Fruit fly (Drosophila melanogaster) whole organism, embryonic: ENCODE measurements around the gene Chro.
A peak's percentile ranks its signal among the peaks of the same experiment; 100 is the strongest.

ENCODE experiments used
- Ada2b ChIP-seq: fragments of 200-800 bp; sonication (Bioruptor generic); IDR thresholded peaks from 2 replicates; pipeline ENCODE4 v1.3.6; 2022; ENCODE audit warnings: missing biosample characterization, missing genetic modification characterization
- Antp ChIP-seq: fragments of 200-800 bp; sonication (Bioruptor generic); optimal IDR thresholded peaks from 3 replicates; lab custom pipeline; 2016; ENCODE audit warnings: missing biosample characterization, missing genetic modification characterization
- Asciz ChIP-seq: fragments of 200-800 bp; sonication (Bioruptor generic); optimal IDR thresholded peaks from 2 replicates; lab custom pipeline; 2017; ENCODE audit warnings: missing biosample characterization, mild to moderate bottlenecking, missing genetic modification characterization, missing genetic modification reagents
- B-H2 ChIP-seq: fragments of 200-800 bp; sonication (Bioruptor generic); optimal IDR thresholded peaks from 2 replicates; lab custom pipeline; 2018; ENCODE audit warnings: missing biosample characterization, mild to moderate bottlenecking, missing genetic modification characterization
- Bdp1 ChIP-seq: fragments of 200-800 bp; sonication (Bioruptor generic); optimal IDR thresholded peaks from 3 replicates; lab custom pipeline; 2016; ENCODE audit warnings: missing biosample characterization, missing genetic modification characterization
- CG10462 ChIP-seq: fragments of 200-800 bp; sonication (Bioruptor generic); optimal IDR thresholded peaks from 2 replicates; lab custom pipeline; 2016; ENCODE audit warnings: missing biosample characterization, missing genetic modification characterization
- CG10959 ChIP-seq: fragments of 200-800 bp; sonication (Bioruptor generic); IDR thresholded peaks from 2 replicates; pipeline ENCODE4 v1.3.6; 2022; ENCODE audit warnings: missing biosample characterization, missing genetic modification characterization
- CG14014 ChIP-seq: fragments of 200-800 bp; sonication (Bioruptor generic); IDR thresholded peaks from 2 replicates; pipeline ENCODE4 v1.3.6; 2022; ENCODE audit warnings: missing biosample characterization, missing genetic modification characterization
- CG15269 ChIP-seq: fragments of 200-800 bp; sonication (Bioruptor generic); optimal IDR thresholded peaks from 2 replicates; lab custom pipeline; 2018; ENCODE audit warnings: missing biosample characterization, mild to moderate bottlenecking, missing genetic modification characterization, moderate library complexity
- CG1603 ChIP-seq: fragments of 200-800 bp; sonication (Bioruptor generic); optimal IDR thresholded peaks from 2 replicates; lab custom pipeline; 2019; ENCODE audit warnings: missing biosample characterization, mild to moderate bottlenecking, missing genetic modification characterization, moderate library complexity
- CG17328 ChIP-seq: fragments of 200-800 bp; sonication (Bioruptor generic); IDR thresholded peaks from 2 replicates; pipeline ENCODE4 v1.3.6; 2022; ENCODE audit warnings: missing biosample characterization, missing genetic modification characterization
- CG17361 ChIP-seq: fragments of 200-800 bp; sonication (Bioruptor generic); IDR thresholded peaks from 3 replicates; pipeline ENCODE4 v1.3.6; 2022; ENCODE audit warnings: missing biosample characterization, missing genetic modification characterization
- CG18599 ChIP-seq: fragments of 200-800 bp; sonication (Bioruptor generic); optimal IDR thresholded peaks from 3 replicates; lab custom pipeline; 2017; ENCODE audit warnings: missing biosample characterization, missing genetic modification characterization, mild to moderate bottlenecking, moderate library complexity, missing genetic modification reagents
- CG4707 ChIP-seq: fragments of 200-800 bp; sonication (Bioruptor generic); optimal IDR thresholded peaks from 2 replicates; lab custom pipeline; 2018; ENCODE audit warnings: missing biosample characterization, mild to moderate bottlenecking, missing genetic modification characterization, moderate library complexity
- CG6272 ChIP-seq: fragments of 200-800 bp; sonication (Bioruptor generic); IDR thresholded peaks from 2 replicates; pipeline ENCODE4 v1.3.6; 2022; ENCODE audit warnings: missing biosample characterization, missing genetic modification characterization
- CG6689 ChIP-seq: fragments of 200-800 bp; sonication (Bioruptor generic); IDR thresholded peaks from 2 replicates; pipeline ENCODE4 v1.3.6; 2022; ENCODE audit warnings: missing biosample characterization, missing genetic modification characterization
- CG8281 ChIP-seq: fragments of 200-800 bp; sonication (Bioruptor generic); optimal IDR thresholded peaks from 2 replicates; lab custom pipeline; 2018; ENCODE audit warnings: missing biosample characterization, mild to moderate bottlenecking, missing genetic modification characterization, moderate library complexity
- CG8290 ChIP-seq, 3 experiments: fragments of 200-800 bp; sonication (Bioruptor generic); optimal IDR thresholded peaks; 2 replicates each; lab custom pipeline; 2016 to 2019; ENCODE audit warnings: missing biosample characterization in 3 of 3, missing genetic modification characterization in 3 of 3, mild to moderate bottlenecking in 2 of 3, moderate library complexity in 1 of 3
- CHES-1-like ChIP-seq: fragments of 200-800 bp; sonication (Bioruptor generic); optimal IDR thresholded peaks from 2 replicates; lab custom pipeline; 2016; ENCODE audit warnings: missing biosample characterization, missing genetic modification characterization
- Deaf1 ChIP-seq: fragments of 200-800 bp; optimal IDR thresholded peaks from 3 replicates; lab custom pipeline; 2019; ENCODE audit warnings: missing biosample characterization, mild to moderate bottlenecking, missing genetic modification characterization, moderate library complexity
- Eip74EF ChIP-seq, 2 experiments: fragments of 200-800 bp in 1 of 2; fragments of >200 bp in 1 of 2; sonication (Bioruptor generic) in 1 of 2; optimal IDR thresholded peaks; 2 replicates each; lab custom pipeline; 2017 to 2019; ENCODE audit warnings: missing biosample characterization in 2 of 2, missing genetic modification characterization in 2 of 2, mild to moderate bottlenecking in 1 of 2, moderate library complexity in 1 of 2
- Elba2 ChIP-seq: fragments of 200-800 bp; sonication (Bioruptor generic); optimal IDR thresholded peaks from 3 replicates; lab custom pipeline; 2016; ENCODE audit warnings: missing biosample characterization, missing genetic modification characterization
- HHEX ChIP-seq: fragments of 200-800 bp; sonication (Bioruptor generic); optimal IDR thresholded peaks from 3 replicates; lab custom pipeline; 2017; ENCODE audit warnings: missing biosample characterization, mild to moderate bottlenecking, missing genetic modification characterization, missing genetic modification reagents
- HLH54F ChIP-seq: fragments of 200-800 bp; sonication (Bioruptor generic); optimal IDR thresholded peaks from 3 replicates; lab custom pipeline; 2016; ENCODE audit warnings: missing biosample characterization, missing genetic modification characterization
- HmgZ ChIP-seq: fragments of 200-800 bp; sonication (Bioruptor generic); optimal IDR thresholded peaks from 2 replicates; lab custom pipeline; 2018; ENCODE audit warnings: missing biosample characterization, mild to moderate bottlenecking, missing genetic modification characterization
- Six4 ChIP-seq: fragments of 200-800 bp; sonication (Bioruptor generic); optimal IDR thresholded peaks from 2 replicates; lab custom pipeline; 2016; ENCODE audit warnings: missing biosample characterization, missing genetic modification characterization
- Sox100B ChIP-seq: fragments of 200-800 bp; sonication (Bioruptor generic); optimal IDR thresholded peaks from 3 replicates; lab custom pipeline; 2018; ENCODE audit warnings: missing biosample characterization, mild to moderate bottlenecking, missing genetic modification characterization
- ase ChIP-seq: fragments of 200-800 bp; sonication (Bioruptor generic); IDR thresholded peaks from 3 replicates; pipeline ENCODE4 v1.3.6; 2022; ENCODE audit warnings: missing biosample characterization, missing genetic modification characterization
- da ChIP-seq: fragments of 200-800 bp; sonication (Bioruptor generic); optimal IDR thresholded peaks from 2 replicates; lab custom pipeline; 2016; ENCODE audit warnings: missing biosample characterization, missing genetic modification characterization
- gem ChIP-seq: fragments of 200-800 bp; sonication (Bioruptor generic); optimal IDR thresholded peaks from 2 replicates; lab custom pipeline; 2019; ENCODE audit warnings: missing biosample characterization, mild to moderate bottlenecking, missing genetic modification characterization, moderate library complexity
- hkb ChIP-seq, 2 experiments: fragments of 200-800 bp in 1 of 2; fragments of >200 bp in 1 of 2; sonication (Bioruptor generic) in 1 of 2; IDR thresholded peaks in 1 of 2; optimal IDR thresholded peaks in 1 of 2; 2 replicates each; pipeline versions ENCODE4 v1.3.6 to Lab custom; 2017 to 2022; ENCODE audit warnings: missing biosample characterization in 1 of 2, missing genetic modification characterization in 1 of 2
- hth ChIP-seq: fragments of >200 bp; optimal IDR thresholded peaks from 2 replicates; lab custom pipeline; 2017; ENCODE audit warnings: inconsistent platforms
- insv ChIP-seq, 2 experiments: fragments of 200-800 bp; sonication (Bioruptor generic); optimal IDR thresholded peaks; 3 replicates each; lab custom pipeline; 2016 to 2018; ENCODE audit warnings: missing biosample characterization in 2 of 2, missing genetic modification characterization in 2 of 2
- jing ChIP-seq: fragments of 200-800 bp; sonication (Bioruptor generic); optimal IDR thresholded peaks from 2 replicates; lab custom pipeline; 2018; ENCODE audit warnings: missing biosample characterization, mild to moderate bottlenecking, missing genetic modification characterization
- kay ChIP-seq: fragments of 200-800 bp; sonication (Bioruptor generic); optimal IDR thresholded peaks from 2 replicates; lab custom pipeline; 2016; ENCODE audit warnings: missing biosample characterization, missing genetic modification characterization
- lbe ChIP-seq: fragments of 200-800 bp; sonication (Bioruptor generic); optimal IDR thresholded peaks from 2 replicates; lab custom pipeline; 2016; ENCODE audit warnings: missing biosample characterization, mild to moderate bottlenecking, missing genetic modification characterization
- mld ChIP-seq: fragments of 200-800 bp; sonication (Bioruptor generic); IDR thresholded peaks from 3 replicates; pipeline ENCODE4 v1.3.6; 2022; ENCODE audit warnings: missing biosample characterization, missing genetic modification characterization; ENCODE audit not compliant: partially characterized antibody
- nmo ChIP-seq: fragments of 200-800 bp; sonication (Bioruptor generic); optimal IDR thresholded peaks from 2 replicates; lab custom pipeline; 2018; ENCODE audit warnings: missing biosample characterization, mild to moderate bottlenecking, missing genetic modification characterization, moderate library complexity
- onecut ChIP-seq: fragments of 200-800 bp; sonication (Bioruptor generic); IDR thresholded peaks from 2 replicates; pipeline ENCODE4 v1.3.6; 2022; ENCODE audit warnings: missing biosample characterization, missing genetic modification characterization
- org-1 ChIP-seq: fragments of 200-800 bp; sonication (Bioruptor generic); optimal IDR thresholded peaks from 2 replicates; lab custom pipeline; 2017; ENCODE audit warnings: missing biosample characterization, missing genetic modification characterization
- p53 ChIP-seq: fragments of 200-800 bp; sonication (Bioruptor generic); optimal IDR thresholded peaks from 2 replicates; lab custom pipeline; 2016; ENCODE audit warnings: missing biosample characterization, missing genetic modification characterization
- rib ChIP-seq: fragments of 200-800 bp; sonication (Bioruptor generic); IDR thresholded peaks from 2 replicates; pipeline ENCODE4 v1.3.6; 2022; ENCODE audit warnings: missing biosample characterization, missing genetic modification characterization
- ro ChIP-seq: fragments of 200-800 bp; sonication (Bioruptor generic); IDR thresholded peaks from 2 replicates; pipeline ENCODE4 v1.3.6; 2022; ENCODE audit warnings: missing biosample characterization, missing genetic modification characterization
- sc ChIP-seq, 3 experiments: fragments of >200 bp in 2 of 3; fragments of 200-800 bp in 1 of 3; sonication (Bioruptor generic) in 1 of 3; optimal IDR thresholded peaks; 2 replicates in 2 of 3; 3 replicates in 1 of 3; lab custom pipeline; 2017; ENCODE audit warnings: mild to moderate bottlenecking in 1 of 3, missing biosample characterization in 1 of 3, missing genetic modification characterization in 1 of 3, missing genetic modification reagents in 1 of 3
- stc ChIP-seq: fragments of 200-800 bp; sonication (Bioruptor generic); IDR thresholded peaks from 2 replicates; pipeline ENCODE4 v1.3.6; 2022; ENCODE audit warnings: missing biosample characterization, missing genetic modification characterization
- tup ChIP-seq: fragments of 200-800 bp; sonication (Bioruptor generic); optimal IDR thresholded peaks from 2 replicates; lab custom pipeline; 2016; ENCODE audit warnings: missing biosample characterization, mild to moderate bottlenecking, missing genetic modification characterization, moderate library complexity
- tx ChIP-seq: fragments of 200-800 bp; sonication (Bioruptor generic); optimal IDR thresholded peaks from 2 replicates; lab custom pipeline; 2016; ENCODE audit warnings: missing biosample characterization, missing genetic modification characterization
- unpg ChIP-seq: fragments of 200-800 bp; sonication (Bioruptor generic); optimal IDR thresholded peaks from 3 replicates; lab custom pipeline; 2018; ENCODE audit warnings: missing biosample characterization, mild to moderate bottlenecking, missing genetic modification characterization, moderate library complexity

Chro gene

dm6 chr3L:22863367-22864078 lies 15.3 kb downstream of the Chro start, which contains the start of gene CG33169 (continued):
- peak; percentile 51 for TF ChIP-seq Elba2 (GFP tag; lab: Kevin White, UChicago)
- TF ChIP-seq p53 (GFP tag; lab: Kevin White, UChicago), result peak; percentile 89
- TF ChIP-seq org-1 (GFP tag; lab: Kevin White, UChicago), result peak; percentile 55
- no peak for TF ChIP-seq sc (optimal IDR thresholded peaks at IDR 0.05; lab: Kevin White, UChicago)
- TF ChIP-seq sc (GFP tag; optimal IDR thresholded peaks at IDR 0.05; lab: Kevin White, UChicago), result peak; percentile 1
- TF ChIP-seq ro (GFP tag; lab: Robert Waterston, UW), result peak; percentile 73; the same call in 1 of the 2 replicates
- TF ChIP-seq CHES-1-like (GFP tag; lab: Kevin White, UChicago), result peak; percentile 95
- peak; percentile 57; the same call in 1 of the 2 replicates for TF ChIP-seq CG6272 (GFP tag; lab: Robert Waterston, UW)
- peak; percentile 70 for TF ChIP-seq stc (GFP tag; lab: Robert Waterston, UW)
- peak; percentile 78 for TF ChIP-seq HHEX (GFP tag; lab: Kevin White, UChicago)
- no peak for TF ChIP-seq hkb (optimal IDR thresholded peaks at IDR 0.05; lab: Kevin White, UChicago)
- TF ChIP-seq hkb (GFP tag; IDR thresholded peaks at IDR 0.05; lab: Robert Waterston, UW), result peak; percentile 74
- no peak for TF ChIP-seq mld (GFP tag; lab: Robert Waterston, UW)
- peak; percentile 94 for TF ChIP-seq HLH54F (GFP tag; lab: Kevin White, UChicago)
- TF ChIP-seq B-H2 (GFP tag; lab: Kevin White, UChicago), result peak; percentile 95
- peak; percentile 83 for TF ChIP-seq tup
- peak; percentile 69 for TF ChIP-seq Deaf1 (tag; lab: Kevin White, UChicago)
- TF ChIP-seq kay, result peak; percentile 99
- TF ChIP-seq CG17328 (GFP tag; lab: Robert Waterston, UW), result peak; percentile 80
- peak; percentile 86 for TF ChIP-seq CG14014 (GFP tag; lab: Robert Waterston, UW)
- peak; percentile 56 for TF ChIP-seq CG10959
- peak; percentile 90 for TF ChIP-seq CG8290 (GFP tag; optimal IDR thresholded peaks at IDR 0.05; lab: Kevin White, UChicago)
- peak; percentile 33 to 97 for TF ChIP-seq CG8290 (tag; optimal IDR thresholded peaks at IDR 0.05; lab: Kevin White, UChicago)
- no peak for TF ChIP-seq Eip74EF (GFP tag; optimal IDR thresholded peaks at IDR 0.05; lab: Kevin White, UChicago)
- TF ChIP-seq lbe (GFP tag; lab: Kevin White, UChicago), result peak; percentile 30
- no peak for TF ChIP-seq gem (tag; lab: Kevin White, UChicago)
- TF ChIP-seq CG8281, result peak; percentile 9
- TF ChIP-seq nmo (GFP tag; lab: Kevin White, UChicago), result peak; percentile 85
- TF ChIP-seq CG10462 (GFP tag; lab: Kevin White, UChicago), result peak; percentile 16
- peak; percentile 93 for TF ChIP-seq Antp
- TF ChIP-seq CG15269 (tag; lab: Kevin White, UChicago), result peak; percentile 69
- TF ChIP-seq ase, result peak; percentile 83
- TF ChIP-seq Ada2b (GFP tag; lab: Robert Waterston, UW), result peak; percentile 74
- TF ChIP-seq da (GFP tag; lab: Kevin White, UChicago), result peak; percentile 79
- peak; percentile 45 for TF ChIP-seq jing (GFP tag; lab: Kevin White, UChicago)
- TF ChIP-seq CG4707 (GFP tag; lab: Kevin White, UChicago), result peak; percentile 61
- TF ChIP-seq hth (lab: Kevin White, UChicago), result no peak
- TF ChIP-seq tx (GFP tag; lab: Kevin White, UChicago), result peak; percentile 87
- peak; percentile 41 for TF ChIP-seq Sox100B (GFP tag; lab: Kevin White, UChicago)
- TF ChIP-seq Bdp1 (GFP tag; lab: Kevin White, UChicago), result peak; percentile 85
- peak; percentile 61 for TF ChIP-seq CG17361
- TF ChIP-seq insv (GFP tag; optimal IDR thresholded peaks at IDR 0.05; lab: Kevin White, UChicago), result peak in 1 of 2 experiments; percentile 69
- peak; percentile 49 for TF ChIP-seq Asciz
- peak; percentile 76 for TF ChIP-seq onecut (GFP tag; lab: Robert Waterston, UW)
- TF ChIP-seq unpg (GFP tag; lab: Kevin White, UChicago), result peak; percentile 64
- TF ChIP-seq CG18599 (GFP tag; lab: Kevin White, UChicago), result peak; percentile 86
- TF ChIP-seq Six4 (GFP tag; lab: Kevin White, UChicago), result peak; percentile 36
- 0 out of 2 replicates have a peak, but pooled peaks have one; percentile 58 for TF ChIP-seq CG6689 (GFP tag; lab: Robert Waterston, UW)
- TF ChIP-seq CG1603 (tag; lab: Kevin White, UChicago), result peak; percentile 95
- peak; percentile 89 for TF ChIP-seq rib
- peak; percentile 97 for TF ChIP-seq HmgZ (tag; lab: Kevin White, UChicago)
